Fruit fly (Drosophila melanogaster) Kc167 (cell line): Measurements from ENCODE around the gene CG10516.

Experiments used
- Sin3A ChIP-seq: fragments of >200 bp; optimal IDR thresholded peaks from 2 replicates; lab custom pipeline; 2018; ENCODE audit warnings: missing external identifiers
- h ChIP-seq: fragments of >200 bp; optimal IDR thresholded peaks from 3 replicates; lab custom pipeline; 2018; ENCODE audit warnings: missing external identifiers
- insv ChIP-seq: fragments of >200 bp; optimal IDR thresholded peaks from 3 replicates; lab custom pipeline; 2018; ENCODE audit warnings: missing external identifiers
- psq ChIP-seq: fragments of >200 bp; optimal IDR thresholded peaks from 2 replicates; lab custom pipeline; 2017; ENCODE audit warnings: missing external identifiers
- ttk ChIP-seq: sonication (Bioruptor generic); optimal IDR thresholded peaks from 2 replicates; lab custom pipeline; 2017; ENCODE audit warnings: missing external identifiers

DNA sequence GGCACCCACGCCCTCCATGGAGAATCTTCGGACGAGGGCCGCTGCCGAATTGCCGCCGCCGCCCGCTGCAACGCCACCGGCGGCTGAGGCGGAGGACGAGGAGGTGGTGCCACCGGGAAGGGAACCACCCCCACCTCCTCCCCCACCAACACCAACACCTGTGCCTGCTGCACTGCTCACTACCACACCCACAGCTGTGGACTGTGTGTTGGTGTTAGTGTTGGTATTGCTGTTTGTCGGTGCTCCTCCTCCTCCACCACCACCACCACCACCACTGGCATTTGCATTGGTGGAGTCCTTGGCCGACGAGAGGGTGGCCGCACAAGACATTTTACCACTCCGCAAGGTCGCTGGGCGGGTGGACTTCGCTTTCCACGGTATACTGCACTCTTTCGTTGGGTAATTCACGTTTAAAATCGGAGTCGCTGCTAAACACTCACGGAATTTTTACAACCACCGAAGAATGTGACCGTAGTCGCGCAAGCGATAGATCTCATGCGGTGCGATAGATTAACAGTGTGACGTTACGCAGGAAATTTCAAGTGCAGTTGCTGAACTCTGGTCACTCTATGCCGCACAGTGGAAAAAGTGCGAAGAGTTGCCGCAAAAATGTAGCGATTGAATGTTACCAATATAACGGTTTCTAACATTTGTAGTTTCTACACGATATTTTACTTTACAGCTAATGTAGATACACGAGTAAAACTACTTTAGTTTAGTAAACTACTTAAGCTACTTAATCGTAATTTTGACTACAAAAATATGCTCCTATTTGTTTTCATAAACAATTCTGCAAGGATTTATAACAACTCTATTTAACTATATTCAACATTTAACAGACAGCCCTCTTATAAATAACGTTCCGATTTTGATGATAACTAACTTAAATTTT is 43.6 kb downstream of the CG10516 start, which contains the start of gene mib1:
- TF ChIP-seq psq (lab: Kevin White, UChicago) (no peak), ttk (lab: Kevin White, UChicago) (no peak), h (no peak), insv (lab: Kevin White, UChicago) (no peak), Sin3A (lab: Kevin White, UChicago) (no peak)
